Fruit fly (Drosophila melanogaster) S2 (cell line): ENCODE data around the gene Jon65Aii.

Source experiments
- CG8478 ChIP-seq: fragments of >200 bp; optimal IDR thresholded peaks from 2 replicates; lab custom pipeline; 2018
- CTCF ChIP-seq, 2 experiments: fragments of >200 bp; optimal IDR thresholded peaks; 2 replicates each; lab custom pipeline; 2018

DNA sequence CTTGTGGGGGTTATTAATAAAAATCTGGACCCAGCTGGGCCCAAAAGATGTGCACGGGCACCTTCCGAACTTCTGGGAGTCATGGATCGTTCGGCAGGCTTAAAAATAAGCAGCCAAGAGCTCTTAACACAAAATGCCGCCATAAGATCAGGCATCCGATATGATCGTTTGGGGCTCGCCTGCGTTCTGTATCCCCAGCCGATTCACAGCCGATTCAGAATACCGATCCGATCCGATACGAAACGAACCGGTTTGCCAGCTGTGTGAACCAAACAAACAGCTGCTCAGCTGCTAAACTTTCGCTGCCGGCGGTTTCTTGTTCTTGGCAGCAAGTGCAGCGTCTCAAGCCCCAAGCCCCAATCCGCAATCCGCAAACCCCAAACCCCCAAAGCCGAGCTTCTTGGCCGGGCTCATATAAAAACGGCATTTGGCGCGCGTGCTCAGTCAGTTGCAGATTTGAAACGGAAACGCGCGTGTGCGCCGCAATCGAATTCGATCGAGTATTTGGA, 13.8 kb downstream of the Jon65Aii start, which contains the start of gene CG42269:
- TF ChIP-seq CTCF (optimal IDR thresholded peaks at IDR 0.05; lab: Kevin White, UChicago) (no peak), CG8478 (lab: Kevin White, UChicago) (no peak)
